Fruit fly (Drosophila melanogaster) S2 (cell line): ENCODE measurements around the gene Miro.

Experiments used
- CG8478 ChIP-seq: fragments of >200 bp; optimal IDR thresholded peaks from 2 replicates; lab custom pipeline; 2018
- CTCF ChIP-seq, 2 experiments: fragments of >200 bp; optimal IDR thresholded peaks; 2 replicates each; lab custom pipeline; 2018

dm6 chr3R:24003948-24004347 lies 34.7 kb downstream of the Miro start:
- no peak for TF ChIP-seq CG8478 (lab: Kevin White, UChicago)
- TF ChIP-seq CTCF (optimal IDR thresholded peaks at IDR 0.05; lab: Kevin White, UChicago): no peak
